Fruit fly (Drosophila melanogaster) whole organism, larva: Measurements from ENCODE around the gene fbl.
A peak's percentile ranks its signal among the peaks of the same experiment; 100 is the strongest.

Experiments used
- noc ChIP-seq: fragments of 200-800 bp; sonication (Bioruptor generic); optimal IDR thresholded peaks from 3 replicates; lab custom pipeline; 2019; ENCODE audit warnings: missing biosample characterization, mild to moderate bottlenecking, missing genetic modification characterization, moderate library complexity

fbl gene

DNA sequence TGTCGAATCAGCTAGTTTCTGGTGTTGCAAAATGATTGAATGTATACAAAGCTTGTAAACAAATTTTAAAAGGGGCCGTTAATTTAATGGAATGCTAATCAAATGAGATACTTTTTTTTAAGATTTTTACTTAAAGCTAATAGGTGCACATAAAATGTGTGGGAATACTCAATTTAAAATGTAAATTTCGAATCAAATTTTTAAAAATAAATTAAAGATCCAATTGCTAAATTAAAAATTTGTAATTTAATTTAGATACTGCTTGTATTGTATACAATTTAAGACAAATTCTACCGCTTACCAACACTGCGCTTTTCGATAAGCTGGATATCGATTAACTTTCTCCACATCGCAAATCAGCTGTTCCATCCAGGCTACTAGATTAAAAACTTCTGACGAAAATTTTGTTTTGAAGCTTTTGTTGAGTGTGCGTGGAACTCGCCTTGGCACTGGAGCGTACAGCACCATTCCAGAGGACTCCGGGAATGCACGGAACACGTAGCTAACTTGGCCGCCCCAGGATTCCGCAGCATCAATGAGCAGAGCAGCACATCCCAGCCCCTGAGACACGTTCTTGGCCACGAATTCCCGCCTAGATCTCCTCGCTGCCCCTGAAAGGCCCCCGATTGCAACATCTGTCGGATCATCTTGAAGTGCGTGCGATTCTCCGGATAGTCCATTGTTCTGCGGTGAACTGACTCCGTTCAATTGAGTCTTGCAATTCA, at the start of gene fbl, which contains the start of gene CG5498:
Gene fbl (plus strand): TSS at position 344 of the 725 bp plus-strand sequence.
Gene CG5498 (minus strand): TSS at position 24 of the 725 bp plus-strand sequence.
- peak; percentile 81 for TF ChIP-seq noc (tag; lab: Kevin White, UChicago)

DNA sequence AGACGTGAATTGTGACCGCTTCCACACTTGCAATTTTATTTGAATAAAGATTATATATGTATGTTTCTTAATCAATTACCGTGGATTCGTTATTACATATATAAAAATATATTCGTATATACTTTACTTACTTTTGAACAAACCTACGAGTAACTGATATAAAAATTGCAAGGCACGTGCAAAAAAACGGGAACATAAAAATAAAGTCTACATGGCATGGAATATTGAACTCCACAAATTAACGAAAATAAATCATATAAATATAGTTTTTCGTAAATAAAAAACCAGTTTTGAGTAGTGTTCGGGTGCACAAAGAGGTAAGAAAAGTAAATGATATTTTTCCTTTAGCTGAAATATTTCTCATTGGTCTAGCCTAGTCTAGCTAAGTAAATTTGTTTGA, 41.9 kb upstream of the fbl start, which contains the start of gene Spn77Bc:
Gene Spn77Bc (plus strand): TSS at position 301 of the 400 bp plus-strand sequence.
- no peak for TF ChIP-seq noc (tag; lab: Kevin White, UChicago)

DNA sequence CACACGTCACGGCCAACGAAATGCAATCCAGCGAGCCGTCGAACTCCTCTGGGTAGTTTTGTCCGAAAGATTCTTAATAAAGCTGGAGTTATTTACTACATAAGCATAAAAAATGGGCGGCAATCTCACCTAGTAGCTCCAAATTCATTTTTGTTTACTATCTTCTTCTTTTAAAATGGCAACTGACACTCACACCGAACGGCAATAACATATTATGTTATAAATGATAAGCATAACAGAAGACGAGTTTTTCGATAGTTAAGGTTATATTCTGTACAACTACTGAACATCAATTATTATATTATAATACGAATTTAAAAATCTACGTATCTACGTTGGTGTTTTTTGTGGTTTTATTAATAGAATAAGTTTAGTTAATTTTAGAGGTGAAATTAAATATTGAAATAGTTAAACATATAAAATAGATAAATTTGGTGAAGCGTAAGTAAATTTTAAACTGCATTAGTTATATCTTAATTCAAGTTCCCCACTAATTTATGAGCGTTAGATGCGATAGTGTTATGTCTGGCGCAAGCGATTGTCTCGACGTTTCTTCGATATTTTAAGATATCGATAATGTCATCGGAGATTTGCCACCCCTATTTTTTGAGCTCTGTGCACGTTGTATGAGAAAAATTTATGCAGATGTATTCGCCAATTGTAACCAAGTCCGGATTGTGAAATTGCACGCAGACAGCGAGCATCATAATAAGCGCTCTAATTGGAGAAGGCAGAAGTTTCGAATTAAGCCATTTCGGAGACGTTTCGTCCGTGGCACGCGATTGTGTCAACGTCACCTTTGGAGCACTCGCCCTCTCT, 36.3 kb upstream of the fbl start, which contains the start of the genes Rbbp5 and eRF1:
Gene Rbbp5 (minus strand): TSS at position 181 of the 819 bp plus-strand sequence.
Gene eRF1 (plus strand): TSS at position 594 of the 819 bp plus-strand sequence.
- TF ChIP-seq noc (tag; lab: Kevin White, UChicago): peak; percentile 57

DNA sequence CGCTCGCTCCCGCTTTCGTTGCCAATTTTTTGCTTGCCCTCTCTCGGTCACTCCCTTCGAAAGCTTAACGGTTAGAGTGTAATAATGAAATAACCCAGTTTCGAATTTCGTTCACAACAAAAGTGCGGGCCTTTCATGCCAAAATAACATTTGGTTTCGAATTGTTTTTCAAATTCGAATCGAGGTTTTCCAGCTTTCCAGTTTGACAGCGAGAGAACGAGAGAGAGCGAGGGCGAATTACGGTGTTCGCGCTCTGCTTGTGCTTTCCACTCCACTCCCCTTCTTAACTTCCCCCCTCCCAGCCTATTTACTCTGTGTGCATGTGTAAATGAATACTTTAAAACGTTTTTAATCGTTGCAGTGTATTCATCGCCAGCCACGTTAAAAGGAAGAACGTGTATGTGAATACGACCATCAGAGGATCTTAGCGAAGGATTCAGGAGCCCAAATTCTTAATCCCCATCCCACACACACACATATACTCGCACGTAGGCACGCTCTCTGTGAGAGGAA, 35.6 kb upstream of the fbl start:
- TF ChIP-seq noc (tag; lab: Kevin White, UChicago): no peak

DNA sequence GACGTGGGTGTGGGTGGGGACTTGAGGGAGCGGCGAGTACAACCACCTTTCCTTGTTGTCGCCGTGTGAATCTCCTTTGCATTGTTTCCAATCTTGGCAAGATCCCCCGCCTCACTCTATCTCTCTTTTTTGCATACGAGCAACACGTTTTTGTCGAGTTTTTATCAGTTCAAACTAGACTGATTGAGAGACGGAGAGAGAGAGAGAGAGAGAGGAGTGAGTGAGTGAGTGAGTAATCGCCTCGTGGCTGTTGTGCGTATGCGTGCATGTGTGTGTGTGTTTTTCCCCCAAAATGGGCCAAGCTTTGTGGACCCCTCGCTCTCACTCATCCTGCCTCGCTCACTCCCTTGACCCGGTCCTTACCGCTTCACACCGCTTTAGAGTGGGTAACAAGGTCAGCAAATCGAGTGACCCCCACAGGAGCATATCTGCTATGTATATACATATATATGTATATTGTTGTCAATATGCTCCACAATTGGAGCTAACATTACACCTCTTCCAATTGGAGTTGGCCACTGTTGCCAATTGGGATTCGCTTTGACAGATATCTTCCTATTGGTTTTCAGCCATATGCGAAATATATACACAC, 34.8 kb upstream of the fbl start:
- no peak for TF ChIP-seq noc (tag; lab: Kevin White, UChicago)

DNA sequence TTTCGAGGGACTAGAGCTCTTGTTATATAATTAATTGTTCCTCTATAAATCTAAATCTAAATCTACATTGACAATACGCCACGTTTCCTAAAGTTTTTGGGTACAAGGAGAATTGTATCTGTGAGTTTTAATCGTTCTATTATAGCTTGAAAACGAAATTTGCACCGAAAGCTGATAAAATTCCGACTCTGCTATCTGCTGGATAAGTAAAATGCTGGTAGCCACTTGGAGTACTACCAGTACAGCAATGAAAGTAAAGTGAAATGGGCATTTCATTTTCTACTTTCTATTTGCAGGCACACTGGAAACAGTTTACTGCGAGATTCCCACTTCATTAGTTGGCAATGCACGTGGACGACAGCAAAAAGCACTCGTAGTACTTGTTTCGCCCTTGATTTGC, 31.1 kb upstream of the fbl start, which contains the start of gene CG5618:
Gene CG5618 (plus strand): TSS at position 301 of the 400 bp plus-strand sequence.
- TF ChIP-seq noc (tag; lab: Kevin White, UChicago): no peak

DNA sequence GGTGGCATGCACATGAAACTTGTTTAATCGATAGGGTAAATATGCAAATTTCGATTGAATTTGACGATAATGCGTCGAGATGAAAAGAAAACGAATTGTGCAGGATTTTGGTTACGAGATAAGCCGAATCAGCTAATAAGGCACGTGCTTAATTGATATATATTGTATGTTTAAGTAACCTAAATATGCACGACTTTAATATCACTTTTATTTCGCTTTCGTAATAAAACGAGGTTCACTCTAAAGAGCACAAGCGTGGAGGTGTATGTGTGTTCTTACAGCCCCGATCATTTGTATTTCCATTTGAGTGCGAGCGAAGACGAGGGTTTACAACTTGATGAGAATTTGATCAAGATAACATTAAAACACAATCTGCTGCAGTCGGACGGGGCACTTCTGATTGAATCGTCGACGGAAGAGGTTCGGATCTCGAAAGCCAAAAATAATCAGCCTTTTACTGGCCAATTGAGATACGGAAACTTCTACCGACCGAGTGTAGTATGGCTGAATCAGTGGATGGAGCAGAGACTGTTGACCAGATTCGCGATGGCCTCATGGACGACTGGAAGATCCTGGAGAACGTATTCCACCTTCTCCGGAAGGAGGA, 30.4 kb upstream of the fbl start:
- TF ChIP-seq noc (tag; lab: Kevin White, UChicago): no peak

DNA sequence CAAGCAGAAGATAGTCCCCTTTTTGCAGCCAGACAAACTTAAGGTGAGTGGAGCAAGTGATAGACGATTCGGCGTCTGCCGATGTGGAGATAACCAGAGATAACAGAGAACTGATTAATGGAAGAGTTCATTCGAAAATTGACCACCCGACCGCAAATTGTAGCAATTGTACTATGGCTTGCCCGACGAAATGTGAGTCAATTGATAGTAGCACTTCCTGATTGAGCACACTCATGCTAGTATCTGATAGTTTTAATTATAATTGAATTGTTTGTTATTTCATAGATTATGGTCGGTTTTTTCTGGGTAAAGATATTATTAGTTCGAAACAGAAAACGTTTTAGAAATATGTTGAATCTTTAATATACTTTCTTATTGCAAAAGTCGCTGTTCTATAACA, 29.9 kb upstream of the fbl start:
- TF ChIP-seq noc (tag; lab: Kevin White, UChicago): no peak

DNA sequence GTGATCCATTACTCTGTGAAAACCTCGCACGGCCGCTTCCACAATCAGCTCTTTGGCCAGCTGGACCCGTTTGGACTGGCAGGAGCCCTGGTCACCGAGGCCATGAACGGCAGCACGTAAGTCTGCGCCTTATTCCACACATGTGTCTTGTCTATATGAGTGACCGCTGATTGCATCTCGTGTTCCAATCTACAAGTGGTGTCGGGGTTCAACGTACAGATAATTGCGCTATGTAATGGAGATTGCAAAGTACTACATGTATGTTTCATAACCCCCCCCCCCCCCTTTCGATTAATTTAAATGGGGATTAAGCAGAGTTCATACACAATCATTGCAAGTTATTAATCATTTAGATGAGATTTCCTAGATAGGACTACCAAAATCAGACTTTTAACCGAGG, 29.4 kb upstream of the fbl start:
- no peak for TF ChIP-seq noc (tag; lab: Kevin White, UChicago)

DNA sequence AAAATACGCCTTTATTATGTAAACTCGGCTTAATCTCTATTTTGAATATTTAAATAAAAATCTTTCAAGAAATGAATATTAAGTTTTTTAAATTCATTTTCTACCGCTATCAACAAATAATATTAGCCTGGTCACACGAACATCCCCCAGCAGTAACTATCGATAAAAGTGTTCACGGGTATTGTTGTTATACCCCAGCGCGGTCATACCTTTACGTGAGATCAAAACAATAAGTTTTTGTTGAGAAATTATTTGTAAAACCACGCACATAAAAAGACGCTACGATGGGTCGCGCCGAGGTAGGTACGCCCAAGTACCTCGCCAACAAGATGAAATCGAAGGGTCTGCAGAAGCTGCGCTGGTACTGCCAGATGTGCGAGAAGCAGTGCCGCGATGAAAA, 27.6 kb upstream of the fbl start, which contains the start of gene kin17:
Gene kin17 (plus strand): TSS at position 195 of the 400 bp plus-strand sequence.
- no peak for TF ChIP-seq noc (tag; lab: Kevin White, UChicago)

DNA sequence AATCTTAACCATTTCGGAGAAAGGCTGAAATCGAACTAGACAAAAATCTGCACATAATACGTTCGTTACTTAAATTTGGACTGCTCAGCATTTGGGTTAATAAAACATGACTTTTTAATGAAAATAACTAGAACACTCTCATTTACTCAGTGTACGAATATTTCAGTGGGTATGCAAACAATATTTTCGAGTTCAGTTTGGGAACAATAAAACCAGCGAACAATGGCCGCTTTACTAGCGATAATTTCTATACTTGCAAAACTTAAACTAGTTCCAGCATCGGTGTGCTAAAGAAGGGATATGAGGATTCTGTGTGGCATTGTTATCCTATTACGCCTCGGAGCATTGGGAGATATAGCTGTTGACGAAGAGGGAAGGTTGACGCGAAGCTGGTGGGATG, 26.0 kb upstream of the fbl start, which contains the start of gene CG5665:
Gene CG5665 (plus strand): TSS at position 301 of the 400 bp plus-strand sequence.
- TF ChIP-seq noc (tag; lab: Kevin White, UChicago): no peak

DNA sequence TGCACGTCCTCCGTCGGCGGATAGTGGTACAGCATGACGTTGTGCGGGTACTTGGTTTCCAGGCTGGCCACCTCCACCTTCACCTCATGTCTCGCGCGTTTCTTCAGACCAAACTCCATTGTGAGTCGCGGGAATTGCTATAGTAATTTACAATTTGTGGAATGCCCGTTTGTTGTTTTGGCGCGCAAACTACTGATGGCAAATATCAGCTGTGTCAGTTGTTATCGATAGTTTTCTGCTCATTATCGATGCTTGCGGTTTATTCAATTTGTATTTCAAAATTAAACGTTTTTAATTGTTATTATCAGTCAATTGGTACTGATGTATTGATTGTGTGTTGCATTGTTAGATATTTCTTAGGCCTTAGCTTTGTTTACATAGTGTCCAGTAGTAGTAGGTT, 22.8 kb upstream of the fbl start, which contains the start of gene Prim2:
Gene Prim2 (minus strand): TSS at position 197 of the 400 bp plus-strand sequence.
- TF ChIP-seq noc (tag; lab: Kevin White, UChicago): no peak

DNA sequence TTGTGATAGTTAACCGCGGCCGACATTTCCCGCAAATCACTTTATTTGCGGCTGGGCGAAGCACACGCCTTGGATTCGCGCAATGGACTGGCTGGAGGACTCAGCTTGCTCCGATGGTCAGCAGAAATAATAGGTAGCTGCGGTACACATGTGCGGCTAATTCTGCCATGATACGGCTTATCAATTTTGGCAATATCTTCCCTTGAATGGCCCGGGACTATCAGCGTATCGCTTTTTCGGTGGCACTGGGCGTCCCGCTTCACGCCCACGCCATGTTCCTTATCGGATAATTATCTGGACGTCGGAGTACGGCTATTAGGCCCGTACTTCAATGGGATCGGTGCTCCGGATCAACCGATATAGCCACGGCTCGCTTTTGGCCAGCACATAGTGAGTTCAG, 18.2 kb upstream of the fbl start:
- no peak for TF ChIP-seq noc (tag; lab: Kevin White, UChicago)

DNA sequence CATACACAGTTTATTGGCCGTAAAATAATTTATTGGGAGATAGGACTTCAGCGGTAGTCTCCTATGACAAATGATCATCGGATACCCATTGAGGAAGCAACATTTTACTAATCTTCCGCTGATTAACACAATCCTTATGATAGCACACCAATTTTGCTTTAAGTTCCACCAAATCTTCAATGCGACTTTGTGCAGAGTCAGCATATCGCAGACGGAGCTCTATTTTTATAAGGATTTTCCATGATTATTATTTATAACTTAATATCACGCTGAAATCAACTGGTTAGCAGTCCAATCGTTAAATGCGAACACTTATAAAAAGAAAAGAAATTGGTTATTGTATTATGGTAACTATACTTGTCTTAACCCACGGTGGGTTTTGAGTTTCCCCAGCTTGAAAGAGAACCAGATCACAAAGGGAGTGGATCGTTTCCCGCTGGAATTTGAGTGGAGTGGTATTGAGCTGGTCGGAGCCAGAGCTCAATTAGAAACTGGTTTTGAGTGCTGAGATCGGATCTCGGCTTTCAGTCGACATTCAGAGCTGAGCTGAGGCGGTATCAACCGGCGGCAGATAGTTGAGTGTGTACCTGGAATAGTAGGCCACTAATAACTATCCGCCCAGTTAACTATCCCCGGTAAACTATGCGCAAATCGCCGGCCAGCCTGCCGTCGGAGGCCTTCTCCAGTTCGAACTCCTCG, 17.4 kb upstream of the fbl start, which contains the start of the genes Toll-9 and in:
Gene Toll-9 (minus strand): TSS at position 51 of the 699 bp plus-strand sequence.
Gene in (plus strand): TSS at position 525 of the 699 bp plus-strand sequence.
- no peak for TF ChIP-seq noc (tag; lab: Kevin White, UChicago)
